Fruit fly (Drosophila melanogaster): Measurements from ENCODE around the gene CG13786.

The CG13786 gene

DNA sequence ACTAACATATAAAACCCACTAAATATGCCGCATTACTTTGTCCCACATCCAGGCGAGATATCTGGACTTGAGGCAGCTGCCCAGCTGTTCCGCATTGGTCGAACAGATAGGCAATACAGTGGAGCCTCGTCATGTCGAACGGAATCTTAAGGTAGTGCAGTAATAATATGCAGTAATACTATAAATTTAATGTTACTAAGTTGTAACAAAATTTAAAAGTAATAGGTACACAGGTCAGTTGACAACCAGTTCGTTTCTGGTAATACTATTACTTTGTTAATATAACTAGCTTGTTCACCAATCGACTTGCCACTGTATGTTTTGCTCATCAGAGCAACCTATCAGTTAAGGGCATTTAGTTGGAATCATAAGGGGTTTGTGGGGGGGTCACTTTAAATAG is 42.2 kb upstream of the CG13786 start (continued):
- TF ChIP-seq amos (GFP tag; IDR thresholded peaks at IDR 0.05; ENCODE audit: partially characterized antibody) (no peak), pb (GFP tag; optimal IDR thresholded peaks at IDR 0.05) (no peak), gsb-n (tag; optimal IDR thresholded peaks at IDR 0.05) (no peak), PHDP (tag; optimal IDR thresholded peaks at IDR 0.05) (peak; percentile 32), CG3281 (GFP tag; optimal IDR thresholded peaks at IDR 0.05) (no peak), CG4328 (GFP tag; optimal IDR thresholded peaks at IDR 0.05) (no peak), HLH4C (GFP tag; IDR thresholded peaks at IDR 0.05; ENCODE audit: partially characterized antibody) (no peak), CG8478 (optimal IDR thresholded peaks at IDR 0.05) (no peak), ind (GFP tag; optimal IDR thresholded peaks at IDR 0.05) (peak; percentile 22), pan (optimal IDR thresholded peaks at IDR 0.05) (no peak), pan (GFP tag; optimal IDR thresholded peaks at IDR 0.05 in 1 of 2, IDR thresholded peaks at IDR 0.05 in 1 of 2) (peak in 1 of 2 experiments; percentile 34), otp (GFP tag; IDR thresholded peaks at IDR 0.05) (no peak), CG7271 (tag; optimal IDR thresholded peaks at IDR 0.05) (no peak), CG7839 (tag; optimal IDR thresholded peaks at IDR 0.05) (peak; percentile 10), lola (GFP tag; optimal IDR thresholded peaks at IDR 0.05) (peak in 1 of 3 experiments; percentile 75), CG11398 (GFP tag; optimal IDR thresholded peaks at IDR 0.05) (no peak), Gsc (GFP tag; IDR thresholded peaks at IDR 0.05) (no peak), CG9797 (GFP tag; optimal IDR thresholded peaks at IDR 0.05) (no peak), CG4707 (GFP tag; optimal IDR thresholded peaks at IDR 0.05) (no peak), lmd (GFP tag; IDR thresholded peaks at IDR 0.05) (no peak), lilli (GFP tag; optimal IDR thresholded peaks at IDR 0.05) (peak; percentile 43), CG11695 (GFP tag; IDR thresholded peaks at IDR 0.05) (0 out of 3 replicates have a peak, but pooled peaks have one; percentile 29), HLH3B (GFP tag; IDR thresholded peaks at IDR 0.05) (0 out of 2 replicates have a peak, but pooled peaks have one; percentile 21), CG9727 (GFP tag; optimal IDR thresholded peaks at IDR 0.05) (no peak), CG32772 (GFP tag; IDR thresholded peaks at IDR 0.05) (0 out of 2 replicates have a peak, but pooled peaks have one; percentile 33), Xrp1 (GFP tag; IDR thresholded peaks at IDR 0.05) (peak; percentile 67), CG32767 (GFP tag; IDR thresholded peaks at IDR 0.05) (no peak), D19A (tag; optimal IDR thresholded peaks at IDR 0.05) (peak; percentile 36), fru (optimal IDR thresholded peaks at IDR 0.05) (no peak), CG6791 (GFP tag; IDR thresholded peaks at IDR 0.05; ENCODE audit: partially characterized antibody) (no peak), Hr51 (GFP tag; optimal IDR thresholded peaks at IDR 0.05) (no peak), ham (GFP tag; IDR thresholded peaks at IDR 0.05) (no peak), danr (GFP tag; IDR thresholded peaks at IDR 0.05) (no peak), trem (tag; optimal IDR thresholded peaks at IDR 0.05) (peak; percentile 38), Dek (tag; optimal IDR thresholded peaks at IDR 0.05) (no peak), Hmx (GFP tag; optimal IDR thresholded peaks at IDR 0.05) (no peak), HHEX (GFP tag; optimal IDR thresholded peaks at IDR 0.05) (peak; percentile 4), so (GFP tag; IDR thresholded peaks at IDR 0.05) (no peak), pnt (GFP tag; optimal IDR thresholded peaks at IDR 0.05) (no peak), CG9609 (GFP tag; optimal IDR thresholded peaks at IDR 0.05) (no peak), tin (GFP tag; optimal IDR thresholded peaks at IDR 0.05) (no peak), CG10209 (GFP tag; optimal IDR thresholded peaks at IDR 0.05) (no peak), CG31365 (tag; optimal IDR thresholded peaks at IDR 0.05) (no peak), CG33213 (GFP tag; optimal IDR thresholded peaks at IDR 0.05) (no peak), lbe (GFP tag; optimal IDR thresholded peaks at IDR 0.05) (no peak), Neu2 (GFP tag; optimal IDR thresholded peaks at IDR 0.05; ENCODE audit: borderline replicate concordance) (no peak), run (tag; optimal IDR thresholded peaks at IDR 0.05) (no peak), klu (GFP tag; IDR thresholded peaks at IDR 0.05) (no peak), Deaf1 (tag; optimal IDR thresholded peaks at IDR 0.05) (no peak), CG18619 (GFP tag; optimal IDR thresholded peaks at IDR 0.05) (no peak), CG11696 (GFP tag; IDR thresholded peaks at IDR 0.05) (no peak), zfh2 (GFP tag; optimal IDR thresholded peaks at IDR 0.05) (no peak)
